Worm (Caenorhabditis elegans) whole organism, L2 larva: ENCODE results near the gene B0238.9.

Source experiments
- aly-2 ChIP-seq: fragments of 150-350 bp; optimal IDR thresholded peaks from 2 replicates; lab custom pipeline; 2014; ENCODE audit warnings: missing biosample characterization, missing genetic modification characterization
- ama-1 ChIP-seq: fragments of 150-350 bp; optimal IDR thresholded peaks from 2 replicates; lab custom pipeline; 2018; ENCODE audit warnings: inconsistent platforms
- elt-1 ChIP-seq: fragments of 150-350 bp; optimal IDR thresholded peaks from 2 replicates; lab custom pipeline; 2014; ENCODE audit warnings: missing biosample characterization, missing genetic modification characterization
- fos-1 ChIP-seq: fragments of 150-350 bp; optimal IDR thresholded peaks from 2 replicates; lab custom pipeline; 2014; ENCODE audit warnings: missing biosample characterization, missing genetic modification characterization
- mab-5 ChIP-seq: fragments of 150-350 bp; optimal IDR thresholded peaks from 2 replicates; lab custom pipeline; 2014; ENCODE audit warnings: missing biosample characterization, missing genetic modification characterization
- nhr-25 ChIP-seq: fragments of 150-350 bp; sonication (generic microtip); optimal IDR thresholded peaks from 3 replicates; lab custom pipeline; 2014; ENCODE audit warnings: missing biosample characterization, missing genetic modification characterization
- sem-4 ChIP-seq: fragments of 150-350 bp; optimal IDR thresholded peaks from 2 replicates; lab custom pipeline; 2014; ENCODE audit warnings: missing biosample characterization, missing genetic modification reagents, missing genetic modification characterization
- sma-9 ChIP-seq, 2 experiments: fragments of 150-350 bp in 1 of 2; sonication (generic microtip) in 1 of 2; optimal IDR thresholded peaks; 2 replicates each; lab custom pipeline; 2014 to 2016; ENCODE audit warnings: missing genetic modification characterization in 2 of 2, mild to moderate bottlenecking in 1 of 2, missing biosample characterization in 1 of 2, missing compliant biosample characterization in 1 of 2, missing genetic modification reagents in 1 of 2, moderate library complexity in 1 of 2
- unc-55 ChIP-seq: fragments of 150-350 bp; sonication (generic microtip); optimal IDR thresholded peaks from 3 replicates; lab custom pipeline; 2014; ENCODE audit warnings: missing biosample characterization, missing genetic modification reagents, missing genetic modification characterization
- unc-62 ChIP-seq: fragments of 150-350 bp; optimal IDR thresholded peaks from 2 replicates; lab custom pipeline; 2014; ENCODE audit warnings: missing biosample characterization, missing genetic modification reagents, missing genetic modification characterization

DNA sequence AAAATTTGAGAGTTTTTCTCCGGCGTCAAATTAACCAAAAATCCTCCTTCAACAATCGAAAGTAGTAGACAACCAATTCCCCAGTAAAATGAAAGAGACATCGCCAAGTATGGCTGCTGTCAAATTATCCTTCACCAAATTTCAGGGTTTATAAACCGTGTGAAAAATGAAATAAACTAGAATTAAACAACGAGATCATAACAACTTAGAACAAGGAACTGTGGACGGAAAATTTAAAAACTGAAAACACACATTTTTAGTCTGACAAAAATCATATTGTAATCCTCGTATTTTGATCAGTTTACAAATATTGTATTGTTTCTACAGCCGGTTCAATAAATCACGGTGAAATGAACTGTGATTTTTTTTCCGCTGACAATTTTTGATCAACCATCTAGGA, 14.9 kb downstream of the B0238.9 start, which contains the start of gene cest-30:
- no peak for TF ChIP-seq unc-55 (GFP tag; lab: Kevin White, UChicago)
- no peak for TF ChIP-seq nhr-25
- TF ChIP-seq fos-1 (tag; lab: Kevin White, UChicago) = no peak
- no peak for TF ChIP-seq aly-2 (tag; lab: Kevin White, UChicago)
- no peak for TF ChIP-seq elt-1 (tag; lab: Kevin White, UChicago)
- TF ChIP-seq sma-9 (GFP tag; optimal IDR thresholded peaks at IDR 0.05; lab: Kevin White, UChicago) = no peak
- no peak for TF ChIP-seq sma-9 (tag; optimal IDR thresholded peaks at IDR 0.05; lab: Kevin White, UChicago)
- no peak for TF ChIP-seq sem-4
- no peak for TF ChIP-seq mab-5 (tag; lab: Kevin White, UChicago)
- TF ChIP-seq ama-1 = no peak
- TF ChIP-seq unc-62 (GFP tag; lab: Kevin White, UChicago) = no peak
